Fruit fly (Drosophila melanogaster) whole organism, embryonic: ENCODE data around the gene CSN6.

ENCODE experiments used
- Bdp1 ChIP-seq: fragments of 200-800 bp; sonication (Bioruptor generic); optimal IDR thresholded peaks from 3 replicates; lab custom pipeline; 2016; ENCODE audit warnings: missing biosample characterization, missing genetic modification characterization
- BtbVII ChIP-seq: fragments of 200-800 bp; sonication (Bioruptor generic); optimal IDR thresholded peaks from 3 replicates; lab custom pipeline; 2017; ENCODE audit warnings: missing biosample characterization, mild to moderate bottlenecking, missing genetic modification characterization
- CG10543 ChIP-seq: fragments of 200-800 bp; sonication (Bioruptor generic); optimal IDR thresholded peaks from 3 replicates; lab custom pipeline; 2017; ENCODE audit warnings: missing biosample characterization, mild to moderate bottlenecking, missing genetic modification characterization, moderate library complexity
- CG11695 ChIP-seq: fragments of 200-800 bp; sonication (Bioruptor generic); IDR thresholded peaks from 3 replicates; pipeline ENCODE4 v1.3.6; 2022; ENCODE audit warnings: missing biosample characterization, missing genetic modification characterization
- CG12071 ChIP-seq: fragments of 200-800 bp; sonication (Bioruptor generic); optimal IDR thresholded peaks from 3 replicates; lab custom pipeline; 2018; ENCODE audit warnings: missing biosample characterization, mild to moderate bottlenecking, missing genetic modification characterization
- CG12219 ChIP-seq: fragments of 200-800 bp; sonication (Bioruptor generic); optimal IDR thresholded peaks from 3 replicates; lab custom pipeline; 2018; ENCODE audit warnings: missing biosample characterization, mild to moderate bottlenecking, missing genetic modification characterization
- CG14965 ChIP-seq: fragments of 200-800 bp; sonication (Bioruptor generic); optimal IDR thresholded peaks from 2 replicates; lab custom pipeline; 2016; ENCODE audit warnings: missing biosample characterization, missing genetic modification characterization, borderline replicate concordance
- CG16863 ChIP-seq: fragments of 200-800 bp; sonication (Bioruptor generic); optimal IDR thresholded peaks from 3 replicates; lab custom pipeline; 2016; ENCODE audit warnings: missing biosample characterization, missing genetic modification characterization
- CG1792 ChIP-seq: fragments of 200-800 bp; sonication (Bioruptor generic); optimal IDR thresholded peaks from 2 replicates; lab custom pipeline; 2016; ENCODE audit warnings: missing biosample characterization, missing genetic modification characterization
- CG18262 ChIP-seq: fragments of 200-800 bp; optimal IDR thresholded peaks from 3 replicates; lab custom pipeline; 2019; ENCODE audit warnings: missing biosample characterization, mild to moderate bottlenecking, missing genetic modification characterization, moderate library complexity
- CG34376 ChIP-seq: fragments of 200-800 bp; sonication (Bioruptor generic); optimal IDR thresholded peaks from 2 replicates; lab custom pipeline; 2018; ENCODE audit warnings: missing biosample characterization, mild to moderate bottlenecking, missing genetic modification characterization
- CG7271 ChIP-seq: fragments of 200-800 bp; sonication (Bioruptor generic); optimal IDR thresholded peaks from 2 replicates; lab custom pipeline; 2018; ENCODE audit warnings: missing biosample characterization, mild to moderate bottlenecking, missing genetic modification characterization, moderate library complexity
- CG8359 ChIP-seq: fragments of 200-800 bp; sonication (Bioruptor generic); optimal IDR thresholded peaks from 2 replicates; lab custom pipeline; 2017; ENCODE audit warnings: missing biosample characterization, mild to moderate bottlenecking, missing genetic modification characterization, borderline replicate concordance
- CG8388 ChIP-seq: fragments of 200-800 bp; sonication (Bioruptor generic); optimal IDR thresholded peaks from 2 replicates; lab custom pipeline; 2019; ENCODE audit warnings: missing biosample characterization, mild to moderate bottlenecking, missing genetic modification characterization, moderate library complexity
- CG9727 ChIP-seq: fragments of 200-800 bp; sonication (Bioruptor generic); optimal IDR thresholded peaks from 3 replicates; lab custom pipeline; 2017; ENCODE audit warnings: missing biosample characterization, mild to moderate bottlenecking, missing genetic modification characterization
- CG9932 ChIP-seq: fragments of 200-800 bp; sonication (Bioruptor generic); IDR thresholded peaks from 2 replicates; pipeline ENCODE4 v1.3.6; 2022; ENCODE audit warnings: missing biosample characterization, missing genetic modification characterization
- CkIIα-i1 ChIP-seq: fragments of 200-800 bp; sonication (Bioruptor generic); IDR thresholded peaks from 2 replicates; pipeline ENCODE4 v1.3.6; 2022; ENCODE audit warnings: missing biosample characterization, missing genetic modification characterization
- Dip3 ChIP-seq: fragments of 200-800 bp; sonication (Bioruptor generic); optimal IDR thresholded peaks from 3 replicates; lab custom pipeline; 2016; ENCODE audit warnings: missing biosample characterization, missing genetic modification characterization
- Doc2 ChIP-seq: fragments of 200-800 bp; sonication (Bioruptor generic); IDR thresholded peaks from 2 replicates; pipeline ENCODE4 v1.3.6; 2022; ENCODE audit warnings: missing biosample characterization, missing genetic modification characterization
- Dp ChIP-seq: fragments of 200-800 bp; sonication (Bioruptor generic); optimal IDR thresholded peaks from 2 replicates; lab custom pipeline; 2018; ENCODE audit warnings: missing biosample characterization, mild to moderate bottlenecking, missing genetic modification characterization, moderate library complexity
- Dref ChIP-seq: fragments of 200-800 bp; sonication (Bioruptor generic); IDR thresholded peaks from 2 replicates; pipeline ENCODE4 v1.3.6; 2022; ENCODE audit warnings: missing biosample characterization, missing genetic modification characterization
- Ets65A ChIP-seq: fragments of 200-800 bp; sonication (Bioruptor generic); peaks from one replicate; lab custom pipeline; 2016; ENCODE audit warnings: missing biosample characterization, missing genetic modification characterization
- Lhr ChIP-seq: fragments of 200-800 bp; sonication (Bioruptor generic); optimal IDR thresholded peaks from 3 replicates; lab custom pipeline; 2017; ENCODE audit warnings: mild to moderate bottlenecking, missing biosample characterization, missing genetic modification reagents, missing genetic modification characterization
- MESR4 ChIP-seq: fragments of 200-800 bp; sonication (Bioruptor generic); optimal IDR thresholded peaks from 2 replicates; lab custom pipeline; 2018; ENCODE audit warnings: missing biosample characterization, mild to moderate bottlenecking, missing genetic modification characterization, moderate library complexity
- Mad ChIP-seq: fragments of 200-800 bp; sonication (Bioruptor generic); optimal IDR thresholded peaks from 2 replicates; lab custom pipeline; 2016; ENCODE audit warnings: missing biosample characterization, missing genetic modification characterization
- Med ChIP-seq: fragments of 200-800 bp; sonication (Bioruptor generic); peaks from one replicate; lab custom pipeline; 2016; ENCODE audit warnings: missing biosample characterization, missing genetic modification characterization, mild to moderate bottlenecking, inconsistent platforms, moderate library complexity
- Meics ChIP-seq: fragments of 200-800 bp; sonication (Bioruptor generic); optimal IDR thresholded peaks from 2 replicates; lab custom pipeline; 2017; ENCODE audit warnings: missing biosample characterization, mild to moderate bottlenecking, missing genetic modification characterization
- Oaz ChIP-seq: fragments of 200-800 bp; sonication (Bioruptor generic); IDR thresholded peaks from 2 replicates; pipeline ENCODE4 v1.3.6; 2022; ENCODE audit warnings: missing biosample characterization, missing genetic modification characterization
- Rx ChIP-seq: fragments of 200-800 bp; sonication (Bioruptor generic); IDR thresholded peaks from 2 replicates; pipeline ENCODE4 v1.3.6; 2022; ENCODE audit warnings: missing biosample characterization, missing genetic modification characterization
- Taf1 ChIP-seq: fragments of 200-800 bp; sonication (Bioruptor generic); IDR thresholded peaks from 2 replicates; pipeline ENCODE4 v1.3.6; 2022; ENCODE audit warnings: missing biosample characterization, missing genetic modification characterization
- Xbp1 ChIP-seq: fragments of 200-800 bp; sonication (Bioruptor generic); optimal IDR thresholded peaks from 3 replicates; lab custom pipeline; 2016; ENCODE audit warnings: missing biosample characterization, mild to moderate bottlenecking, missing genetic modification characterization
- bab2 ChIP-seq: fragments of 200-800 bp; sonication (Bioruptor generic); optimal IDR thresholded peaks from 2 replicates; lab custom pipeline; 2016; ENCODE audit warnings: missing biosample characterization, missing genetic modification characterization
- bbx ChIP-seq: fragments of 200-800 bp; sonication (Bioruptor generic); IDR thresholded peaks from 2 replicates; pipeline ENCODE4 v1.3.6; 2022; ENCODE audit warnings: missing biosample characterization, missing genetic modification characterization; ENCODE audit not compliant: partially characterized antibody
- chm ChIP-seq: fragments of 200-800 bp; sonication (Bioruptor generic); IDR thresholded peaks from 2 replicates; pipeline ENCODE4 v1.3.6; 2022; ENCODE audit warnings: missing biosample characterization, missing genetic modification characterization
- danr ChIP-seq: fragments of 200-800 bp; sonication (Bioruptor generic); IDR thresholded peaks from 2 replicates; pipeline ENCODE4 v1.3.6; 2022; ENCODE audit warnings: missing biosample characterization, missing genetic modification characterization
- eyg ChIP-seq: fragments of 200-800 bp; sonication (Bioruptor generic); optimal IDR thresholded peaks from 3 replicates; lab custom pipeline; 2016; ENCODE audit warnings: missing biosample characterization, missing genetic modification characterization
- fd64A ChIP-seq: fragments of 200-800 bp; sonication (Bioruptor generic); optimal IDR thresholded peaks from 3 replicates; lab custom pipeline; 2018; ENCODE audit warnings: missing biosample characterization, mild to moderate bottlenecking, missing genetic modification characterization
- gce ChIP-seq: fragments of 200-800 bp; sonication (Bioruptor generic); IDR thresholded peaks from 3 replicates; pipeline ENCODE4 v1.3.6; 2022; ENCODE audit warnings: missing biosample characterization, missing genetic modification characterization
- gcm2 ChIP-seq: fragments of 200-800 bp; sonication (Bioruptor generic); optimal IDR thresholded peaks from 2 replicates; lab custom pipeline; 2016; ENCODE audit warnings: missing biosample characterization, missing genetic modification characterization
- ham ChIP-seq: fragments of 200-800 bp; sonication (Bioruptor generic); IDR thresholded peaks from 2 replicates; pipeline ENCODE4 v1.3.6; 2022; ENCODE audit warnings: missing biosample characterization, missing genetic modification characterization
- jumu ChIP-seq: fragments of 200-800 bp; sonication (Bioruptor generic); optimal IDR thresholded peaks from 3 replicates; lab custom pipeline; 2016; ENCODE audit warnings: missing biosample characterization, missing genetic modification characterization
- pros ChIP-seq: fragments of 200-800 bp; sonication (Bioruptor generic); optimal IDR thresholded peaks from 3 replicates; lab custom pipeline; 2019; ENCODE audit warnings: missing biosample characterization, mild to moderate bottlenecking, missing genetic modification characterization, moderate library complexity
- pzg ChIP-seq: fragments of 200-800 bp; sonication (Bioruptor generic); optimal IDR thresholded peaks from 3 replicates; lab custom pipeline; 2018; ENCODE audit warnings: missing biosample characterization, mild to moderate bottlenecking, missing genetic modification characterization, moderate library complexity
- repo ChIP-seq: fragments of 200-800 bp; sonication (Bioruptor generic); optimal IDR thresholded peaks from 2 replicates; lab custom pipeline; 2016; ENCODE audit warnings: missing biosample characterization, missing genetic modification characterization
- rib ChIP-seq: fragments of 200-800 bp; sonication (Bioruptor generic); IDR thresholded peaks from 2 replicates; pipeline ENCODE4 v1.3.6; 2022; ENCODE audit warnings: missing biosample characterization, missing genetic modification characterization
- salm ChIP-seq: fragments of 200-800 bp; sonication (Bioruptor generic); optimal IDR thresholded peaks from 2 replicates; lab custom pipeline; 2018; ENCODE audit warnings: missing biosample characterization, mild to moderate bottlenecking, missing genetic modification characterization
- shn ChIP-seq: fragments of 200-800 bp; sonication (Bioruptor generic); optimal IDR thresholded peaks from 3 replicates; lab custom pipeline; 2016; ENCODE audit warnings: missing biosample characterization, missing genetic modification characterization
- sqz ChIP-seq: fragments of 200-800 bp; sonication (Bioruptor generic); optimal IDR thresholded peaks from 3 replicates; lab custom pipeline; 2018; ENCODE audit warnings: missing biosample characterization, mild to moderate bottlenecking, missing genetic modification characterization
- tap ChIP-seq: fragments of 200-800 bp; optimal IDR thresholded peaks from 3 replicates; lab custom pipeline; 2019; ENCODE audit warnings: missing biosample characterization, mild to moderate bottlenecking, missing genetic modification characterization, moderate library complexity
- vnd ChIP-seq: fragments of 200-800 bp; sonication (Bioruptor generic); IDR thresholded peaks from 3 replicates; pipeline ENCODE4 v1.3.6; 2022; ENCODE audit warnings: missing biosample characterization, missing genetic modification characterization; ENCODE audit not compliant: partially characterized antibody
- zf30C ChIP-seq: fragments of 200-800 bp; sonication (Bioruptor generic); optimal IDR thresholded peaks from 3 replicates; lab custom pipeline; 2018; ENCODE audit warnings: missing biosample characterization, mild to moderate bottlenecking, missing genetic modification characterization

The CSN6 gene

dm6 chr3R:22590668-22591275 is 10.2 kb downstream of the CSN6 start (continued):
- TF ChIP-seq CG8388 (GFP tag; lab: Kevin White, UChicago): peak; percentile 77
- peak; percentile 40 for TF ChIP-seq salm
- peak; percentile 79 for TF ChIP-seq Ets65A
- TF ChIP-seq danr (GFP tag; lab: Robert Waterston, UW): no peak
- peak; percentile 52 for TF ChIP-seq shn (GFP tag; lab: Kevin White, UChicago)
- TF ChIP-seq Rx (GFP tag; lab: Robert Waterston, UW): no peak
- no peak for TF ChIP-seq fd64A (GFP tag; lab: Kevin White, UChicago)
- no peak for TF ChIP-seq pros
- peak; percentile 56 for TF ChIP-seq CG16863 (GFP tag; lab: Kevin White, UChicago)
- TF ChIP-seq CG12219: peak; percentile 40
- TF ChIP-seq CG34376 (GFP tag; lab: Kevin White, UChicago): no peak
- TF ChIP-seq CG9932 (GFP tag; lab: Robert Waterston, UW): no peak
- TF ChIP-seq Meics (GFP tag; lab: Kevin White, UChicago): peak; percentile 12
- peak; percentile 34 for TF ChIP-seq jumu (GFP tag; lab: Kevin White, UChicago)
- no peak for TF ChIP-seq CkIIα-i1 (GFP tag; lab: Robert Waterston, UW)
- no peak for TF ChIP-seq Dp (GFP tag; lab: Kevin White, UChicago)
- no peak for TF ChIP-seq CG10543 (GFP tag; lab: Kevin White, UChicago)
- TF ChIP-seq Doc2 (GFP tag; lab: Robert Waterston, UW): no peak
- no peak for TF ChIP-seq CG12071 (GFP tag; lab: Kevin White, UChicago)
- TF ChIP-seq CG14965 (GFP tag; lab: Kevin White, UChicago): no peak
- TF ChIP-seq Bdp1 (GFP tag; lab: Kevin White, UChicago): peak; percentile 32
- TF ChIP-seq Dip3: no peak
- no peak for TF ChIP-seq eyg (GFP tag; lab: Kevin White, UChicago)
- no peak for TF ChIP-seq vnd (GFP tag; lab: Robert Waterston, UW)
- TF ChIP-seq Med (GFP tag; lab: Kevin White, UChicago): peak; percentile 85
- TF ChIP-seq CG18262 (tag; lab: Kevin White, UChicago): peak; percentile 91
- TF ChIP-seq zf30C: no peak
- TF ChIP-seq tap (tag; lab: Kevin White, UChicago): peak; percentile 46
- TF ChIP-seq Taf1 (GFP tag; lab: Robert Waterston, UW): no peak
- TF ChIP-seq repo: no peak
- TF ChIP-seq gcm2 (GFP tag; lab: Kevin White, UChicago): no peak
- TF ChIP-seq bbx: no peak
- TF ChIP-seq chm (GFP tag; lab: Robert Waterston, UW): peak; percentile 20; the same call in 1 of the 2 replicates
- no peak for TF ChIP-seq gce
- no peak for TF ChIP-seq MESR4
- no peak for TF ChIP-seq ham
- TF ChIP-seq pzg (GFP tag; lab: Kevin White, UChicago): no peak
- no peak for TF ChIP-seq CG1792 (GFP tag; lab: Kevin White, UChicago)
- peak; percentile 3 for TF ChIP-seq BtbVII (GFP tag; lab: Kevin White, UChicago)
- TF ChIP-seq Lhr (GFP tag; lab: Kevin White, UChicago): peak; percentile 71
- no peak for TF ChIP-seq CG11695 (GFP tag; lab: Robert Waterston, UW)
- TF ChIP-seq Oaz (GFP tag; lab: Robert Waterston, UW): peak; percentile 17; the same call in 1 of the 2 replicates
- TF ChIP-seq sqz (GFP tag; lab: Kevin White, UChicago): no peak
- TF ChIP-seq Xbp1 (GFP tag; lab: Kevin White, UChicago): peak; percentile 64
- TF ChIP-seq rib (GFP tag; lab: Robert Waterston, UW): no peak
- peak; percentile 83 for TF ChIP-seq CG9727 (GFP tag; lab: Kevin White, UChicago)
- TF ChIP-seq CG7271 (tag; lab: Kevin White, UChicago): no peak
- peak; percentile 63 for TF ChIP-seq CG8359
- peak; percentile 28 for TF ChIP-seq Mad (GFP tag; lab: Kevin White, UChicago)
- peak; percentile 51 for TF ChIP-seq bab2
- TF ChIP-seq Dref (GFP tag; lab: Robert Waterston, UW): no peak
